Worm (Caenorhabditis elegans) whole organism, young adult: ENCODE measurements around the gene srd-27.

Experiments
- B0035.1 ChIP-seq: sonication (generic microtip); optimal IDR thresholded peaks from 2 replicates; lab custom pipeline; 2016; ENCODE audit warnings: missing genetic modification characterization, mild to moderate bottlenecking, missing compliant biosample characterization, missing genotype, missing genetic modification reagents
- F57C9.4 ChIP-seq: sonication (generic microtip); optimal IDR thresholded peaks from 2 replicates; lab custom pipeline; 2017; ENCODE audit warnings: mild to moderate bottlenecking, missing genetic modification characterization, missing compliant biosample characterization
- atf-7 ChIP-seq: sonication (generic microtip); optimal IDR thresholded peaks from 2 replicates; lab custom pipeline; 2017; ENCODE audit warnings: mild to moderate bottlenecking, missing genetic modification characterization, missing compliant biosample characterization
- ccch-3 ChIP-seq: fragments of 200-800 bp; sonication (Bioruptor generic); optimal IDR thresholded peaks from 2 replicates; lab custom pipeline; 2018; ENCODE audit warnings: mild to moderate bottlenecking, missing genetic modification characterization, missing compliant biosample characterization
- hlh-12 ChIP-seq: sonication (generic microtip); optimal IDR thresholded peaks from 2 replicates; lab custom pipeline; 2016; ENCODE audit warnings: missing genetic modification characterization, missing compliant biosample characterization
- nhr-90 ChIP-seq: sonication (generic microtip); optimal IDR thresholded peaks from 2 replicates; lab custom pipeline; 2016; ENCODE audit warnings: missing genotype, mild to moderate bottlenecking, missing genetic modification characterization, missing compliant biosample characterization
- pbrm-1 ChIP-seq: fragments of 200-800 bp; sonication (Bioruptor generic); IDR thresholded peaks from 2 replicates; pipeline ENCODE4 v1.3.6; 2022; ENCODE audit warnings: missing genetic modification reagents, missing genetic modification characterization, missing compliant biosample characterization
- pha-4 ChIP-seq: fragments of 150-350 bp; sonication (generic microtip); optimal IDR thresholded peaks from 2 replicates; lab custom pipeline; 2014; ENCODE audit warnings: missing biosample characterization, missing genetic modification reagents, missing genetic modification characterization
- unc-130 ChIP-seq: sonication (generic microtip); optimal IDR thresholded peaks from 2 replicates; lab custom pipeline; 2016; ENCODE audit warnings: missing genetic modification reagents, missing genetic modification characterization, missing compliant biosample characterization
- unc-62 ChIP-seq: fragments of 150-350 bp; optimal IDR thresholded peaks from 2 replicates; lab custom pipeline; 2014; ENCODE audit warnings: missing biosample characterization, missing genetic modification reagents, missing genetic modification characterization

- TF ChIP-seq unc-130 (no peak), F57C9.4 (tag; lab: Kevin White, UChicago) (no peak), pbrm-1 (GFP tag; lab: Robert Waterston, UW) (no peak), ccch-3 (GFP tag; lab: Kevin White, UChicago) (no peak), B0035.1 (tag; lab: Kevin White, UChicago) (no peak), atf-7 (tag; lab: Kevin White, UChicago) (no peak), unc-62 (GFP tag; lab: Kevin White, UChicago) (no peak), pha-4 (tag; lab: Kevin White, UChicago) (no peak), nhr-90 (tag; lab: Kevin White, UChicago) (no peak), hlh-12 (tag; lab: Kevin White, UChicago) (no peak)
These were observed 26.5 kb upstream of the srd-27 start, which contains the start of gene nhr-283 for ce11 chrV:15776651-15777050.
